Worm (Caenorhabditis elegans): ENCODE data around the gene F47B10.9.

ce11 chrX:10864322-10864721 is 49.6 kb downstream of the F47B10.9 start, which contains the start of gene pgp-8:
- no peak for TF ChIP-seq elt-3 (tag; optimal IDR thresholded peaks at IDR 0.05)
- no peak for TF ChIP-seq ama-1 (optimal IDR thresholded peaks at IDR 0.05)
- TF ChIP-seq pha-4 (tag; optimal IDR thresholded peaks at IDR 0.05): no peak
- no peak for TF ChIP-seq ztf-11 (tag; optimal IDR thresholded peaks at IDR 0.05)
- no peak for TF ChIP-seq nhr-25 (tag; optimal IDR thresholded peaks at IDR 0.05)
- no peak for TF ChIP-seq nfya-1 (tag; optimal IDR thresholded peaks at IDR 0.05; ENCODE audit: insufficient read depth)
- TF ChIP-seq tbx-2 (tag; optimal IDR thresholded peaks at IDR 0.05): no peak
